Worm (Caenorhabditis elegans): ENCODE measurements around the gene nspc-3.

DNA sequence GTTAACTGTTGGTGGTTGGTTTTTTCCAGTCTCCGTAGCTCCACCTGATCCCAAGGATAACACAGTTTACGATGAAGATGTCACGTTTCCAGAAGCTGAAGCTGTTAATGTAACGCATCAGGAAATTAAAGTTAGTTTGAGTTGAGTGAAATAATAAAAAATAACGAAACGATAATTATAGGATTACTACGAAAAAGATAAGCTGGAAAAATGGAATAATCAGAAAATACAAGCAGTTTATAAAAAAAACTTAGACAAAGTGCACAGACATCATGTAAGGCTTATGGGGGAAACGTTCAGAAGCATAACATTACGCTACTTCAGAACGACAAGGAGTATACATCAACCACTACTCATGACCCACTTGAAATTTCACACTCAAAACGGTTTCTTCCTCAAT, 44.6 kb downstream of the nspc-3 start, which contains the start of gene F18E9.8:
- TF ChIP-seq ceh-82 (tag; optimal IDR thresholded peaks at IDR 0.05) (no peak), unc-86 (tag; optimal IDR thresholded peaks at IDR 0.05) (no peak), lin-14 (GFP tag; optimal IDR thresholded peaks at IDR 0.05) (no peak), nhr-85 (tag) (no peak), fos-1 (tag; optimal IDR thresholded peaks at IDR 0.05) (no peak), ama-1 (optimal IDR thresholded peaks at IDR 0.05) (no peak), jun-1 (tag; optimal IDR thresholded peaks at IDR 0.05) (no peak), nhr-76 (tag; optimal IDR thresholded peaks at IDR 0.05) (no peak), nhr-28 (tag; optimal IDR thresholded peaks at IDR 0.05) (no peak), ztf-11 (tag; optimal IDR thresholded peaks at IDR 0.05) (no peak)

Data from whole organism, L1 larva.